Fruit fly (Drosophila melanogaster): Measurements from ENCODE around the gene Rsf1.

Gene Rsf1

dm6 chr2L:10299810-10300147 is 36.4 kb upstream of the Rsf1 start, which contains the start of gene CYLD (continued):
- peak; percentile 85 for TF ChIP-seq CG2712 (tag; optimal IDR thresholded peaks at IDR 0.05)
- peak; percentile 58 for TF ChIP-seq CG13894 (tag; optimal IDR thresholded peaks at IDR 0.05)
- TF ChIP-seq unpg (GFP tag; optimal IDR thresholded peaks at IDR 0.05), result peak; percentile 83
- peak in 1 of 2 experiments; percentile 8 for TF ChIP-seq chif (GFP tag; optimal IDR thresholded peaks at IDR 0.05)
- TF ChIP-seq cwo (GFP tag; optimal IDR thresholded peaks at IDR 0.05), result peak; percentile 70
- peak; percentile 76 for TF ChIP-seq dmrt11E (tag; optimal IDR thresholded peaks at IDR 0.05)
- TF ChIP-seq sqz (GFP tag; optimal IDR thresholded peaks at IDR 0.05), result peak; percentile 50
- TF ChIP-seq CG1602 (GFP tag; optimal IDR thresholded peaks at IDR 0.05), result peak; percentile 59
- no peak for TF ChIP-seq h (optimal IDR thresholded peaks at IDR 0.05)
- TF ChIP-seq gcm2 (GFP tag; optimal IDR thresholded peaks at IDR 0.05), result no peak
- peak; percentile 4 for TF ChIP-seq CG8290 (GFP tag; optimal IDR thresholded peaks at IDR 0.05)
- TF ChIP-seq CG8290 (tag; optimal IDR thresholded peaks at IDR 0.05), result peak in 1 of 2 experiments; percentile 75
- peak; percentile 16 for TF ChIP-seq CG15011 (GFP tag; optimal IDR thresholded peaks at IDR 0.05)
- TF ChIP-seq CG8924 (tag; optimal IDR thresholded peaks at IDR 0.05), result peak; percentile 83
- no peak; the same call in 1 of the 2 replicates for TF ChIP-seq Ptx1 (GFP tag; IDR thresholded peaks at IDR 0.05)
- peak; percentile 39 for TF ChIP-seq Sry-δ (GFP tag; optimal IDR thresholded peaks at IDR 0.05)
- TF ChIP-seq Dad (GFP tag; optimal IDR thresholded peaks at IDR 0.05), result no peak
- peak; percentile 2 for TF ChIP-seq pnt (GFP tag; optimal IDR thresholded peaks at IDR 0.05)
- TF ChIP-seq hkb (optimal IDR thresholded peaks at IDR 0.05), result no peak
- TF ChIP-seq hkb (GFP tag; IDR thresholded peaks at IDR 0.05), result peak; percentile 85
- no peak for TF ChIP-seq CG3995 (GFP tag; optimal IDR thresholded peaks at IDR 0.05)
- peak; percentile 58 for TF ChIP-seq Hsf (GFP tag; optimal IDR thresholded peaks at IDR 0.05)
- TF ChIP-seq Xbp1 (GFP tag; optimal IDR thresholded peaks at IDR 0.05), result peak; percentile 77
- TF ChIP-seq CG1647 (GFP tag; optimal IDR thresholded peaks at IDR 0.05), result no peak
- no peak for TF ChIP-seq sens-2 (GFP tag; IDR thresholded peaks at IDR 0.05)
- TF ChIP-seq Rfx (GFP tag; IDR thresholded peaks at IDR 0.05), result peak; percentile 74; the same call in 1 of the 2 replicates
- peak; percentile 40; the same call in 1 of the 2 replicates for TF ChIP-seq Adf1 (GFP tag; IDR thresholded peaks at IDR 0.05)
- TF ChIP-seq pan (optimal IDR thresholded peaks at IDR 0.05), result no peak
- TF ChIP-seq pan (GFP tag; optimal IDR thresholded peaks at IDR 0.05 in 1 of 2, IDR thresholded peaks at IDR 0.05 in 1 of 2), result peak in 1 of 2 experiments; percentile 77
- TF ChIP-seq usp (GFP tag; optimal IDR thresholded peaks at IDR 0.05), result no peak
- TF ChIP-seq B-H1 (GFP tag; IDR thresholded peaks at IDR 0.05), result peak; percentile 61; the same call in 1 of the 3 replicates
- TF ChIP-seq CG12219 (GFP tag; optimal IDR thresholded peaks at IDR 0.05), result peak; percentile 47
- peak; percentile 49 for TF ChIP-seq sug (tag; optimal IDR thresholded peaks at IDR 0.05)
- TF ChIP-seq CG12299 (tag; optimal IDR thresholded peaks at IDR 0.05), result peak; percentile 75
- TF ChIP-seq tgo (GFP tag; IDR thresholded peaks at IDR 0.05), result peak; percentile 61; the same call in 2 of the 3 replicates
- TF ChIP-seq CG11504 (tag; optimal IDR thresholded peaks at IDR 0.05), result peak; percentile 79
- peak; percentile 77 for TF ChIP-seq slbo (GFP tag; IDR thresholded peaks at IDR 0.05)
- TF ChIP-seq her (GFP tag; optimal IDR thresholded peaks at IDR 0.05), result no peak
- peak; percentile 42 for TF ChIP-seq HmgZ (tag; optimal IDR thresholded peaks at IDR 0.05)
- TF ChIP-seq CG33213 (GFP tag; optimal IDR thresholded peaks at IDR 0.05), result no peak
- peak; percentile 68 for TF ChIP-seq tap (tag; optimal IDR thresholded peaks at IDR 0.05)
- TF ChIP-seq ato (GFP tag; IDR thresholded peaks at IDR 0.05; ENCODE audit: partially characterized antibody), result no peak
- peak; percentile 78 for TF ChIP-seq grau (tag; optimal IDR thresholded peaks at IDR 0.05)
- peak; percentile 13 for TF ChIP-seq CG10431 (GFP tag; optimal IDR thresholded peaks at IDR 0.05)
- TF ChIP-seq CG13775 (GFP tag; optimal IDR thresholded peaks at IDR 0.05), result peak; percentile 63
- no peak for TF ChIP-seq fu2 (GFP tag; optimal IDR thresholded peaks at IDR 0.05)
- TF ChIP-seq Neu2 (GFP tag; optimal IDR thresholded peaks at IDR 0.05; ENCODE audit: borderline replicate concordance), result no peak
- TF ChIP-seq org-1 (GFP tag; optimal IDR thresholded peaks at IDR 0.05), result peak; percentile 32
- TF ChIP-seq nom (GFP tag; optimal IDR thresholded peaks at IDR 0.05), result peak; percentile 26
- peak; percentile 63 for TF ChIP-seq salm (tag; optimal IDR thresholded peaks at IDR 0.05)
- TF ChIP-seq bab2 (GFP tag; optimal IDR thresholded peaks at IDR 0.05), result peak; percentile 17
- peak; percentile 61 for TF ChIP-seq CG10147 (GFP tag; optimal IDR thresholded peaks at IDR 0.05)
- no peak for TF ChIP-seq peb (GFP tag; IDR thresholded peaks at IDR 0.05)

All from whole organism, embryonic.